Fruit fly (Drosophila melanogaster): ENCODE measurements around the gene CG6276.

The CG6276 gene

DNA sequence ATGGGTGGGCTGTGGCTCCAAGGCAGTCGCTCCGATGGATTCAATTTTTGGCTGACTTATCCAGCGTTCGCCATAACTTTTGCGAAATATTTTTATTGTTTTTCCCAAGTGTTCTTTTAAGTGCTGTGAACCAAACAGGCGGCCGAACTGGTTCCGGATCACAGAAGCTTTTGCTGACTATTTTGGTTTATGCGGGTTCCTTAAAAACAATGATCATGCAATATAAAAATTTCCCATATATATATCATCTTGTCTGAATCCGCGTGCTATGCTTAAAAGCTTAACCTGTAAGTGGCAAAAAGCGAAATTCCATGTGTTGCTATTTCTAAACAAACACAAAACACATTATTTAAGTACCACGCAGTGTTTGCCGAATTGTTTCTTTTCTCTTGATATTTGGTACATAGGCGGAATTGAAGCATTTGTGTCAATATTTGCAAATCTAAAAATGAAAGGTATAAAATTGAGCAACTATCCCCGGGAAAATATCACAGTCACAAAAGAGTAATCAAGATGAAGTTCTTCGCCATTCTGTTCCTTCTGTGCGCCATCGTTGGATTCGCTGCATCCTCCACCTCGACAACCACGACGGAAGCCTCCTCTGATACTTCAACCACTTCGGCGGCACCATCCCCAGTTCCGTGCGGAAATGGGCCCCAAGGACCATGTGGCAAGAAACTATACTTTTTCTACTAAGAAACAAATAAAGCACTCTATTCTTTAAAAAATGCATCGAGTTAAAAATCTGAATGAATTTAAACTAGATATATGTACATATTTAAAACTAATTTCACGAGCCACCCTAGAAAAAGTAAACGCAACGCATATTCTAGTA, at the start of gene CG6276, which contains the start of gene CG44040:
TSS of gene CG6276 (minus strand) at position 158 of the 835 bp plus-strand sequence.
TSS of gene CG44040 (plus strand) at position 467 of the 835 bp plus-strand sequence.
- TF ChIP-seq noc (tag; optimal IDR thresholded peaks at IDR 0.05) = peak; percentile 62

DNA sequence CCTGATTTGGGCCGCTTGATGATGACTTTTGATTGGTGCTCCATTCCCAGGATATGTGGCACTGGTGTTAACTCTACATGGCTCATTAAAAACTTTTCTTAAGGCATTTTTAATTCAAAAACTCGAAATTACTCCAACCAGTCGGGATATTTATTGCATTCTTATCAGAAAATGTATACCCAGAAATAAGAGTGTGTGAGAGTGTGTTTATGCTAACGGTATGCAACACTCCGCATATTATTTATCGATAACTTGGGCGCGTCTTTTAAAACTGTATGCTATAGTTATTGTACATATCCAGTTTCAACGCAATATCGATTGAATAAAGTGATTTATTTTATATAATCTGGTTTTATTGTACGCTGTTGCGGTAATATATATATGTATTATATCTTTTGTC, 47.6 kb upstream of the CG6276 start, which contains the start of gene CG34404:
TSS of gene CG34404 (minus strand) at position 189 of the 400 bp plus-strand sequence.
- no peak for TF ChIP-seq noc (tag; optimal IDR thresholded peaks at IDR 0.05)

DNA sequence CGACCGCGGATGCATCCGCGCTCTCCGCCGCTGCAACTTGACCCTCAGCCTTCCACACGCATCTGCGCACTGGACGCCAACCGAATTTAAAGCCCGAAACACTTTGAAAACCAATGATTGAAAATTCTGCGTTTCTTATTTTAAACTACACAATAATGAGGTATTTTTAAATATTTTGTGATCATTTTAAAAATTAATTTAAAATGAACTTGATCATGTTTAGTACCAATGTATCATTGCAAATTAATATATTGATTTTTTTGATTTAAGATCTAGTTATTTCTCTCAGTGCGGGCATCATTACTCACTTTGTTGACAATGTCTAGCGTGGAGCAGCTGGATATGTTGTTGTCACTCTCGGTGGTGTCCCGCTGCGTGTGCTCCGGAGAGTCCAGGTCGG, 47.0 kb upstream of the CG6276 start:
- TF ChIP-seq noc (tag; optimal IDR thresholded peaks at IDR 0.05) = no peak

- TF ChIP-seq noc (tag; optimal IDR thresholded peaks at IDR 0.05) = no peak
Measured at dm6 chr3R:15363608-15364007, 43.7 kb upstream of the CG6276 start, which contains the start of gene CG6171. Gene CG6171 (minus strand): TSS chr3R:15363857.

DNA sequence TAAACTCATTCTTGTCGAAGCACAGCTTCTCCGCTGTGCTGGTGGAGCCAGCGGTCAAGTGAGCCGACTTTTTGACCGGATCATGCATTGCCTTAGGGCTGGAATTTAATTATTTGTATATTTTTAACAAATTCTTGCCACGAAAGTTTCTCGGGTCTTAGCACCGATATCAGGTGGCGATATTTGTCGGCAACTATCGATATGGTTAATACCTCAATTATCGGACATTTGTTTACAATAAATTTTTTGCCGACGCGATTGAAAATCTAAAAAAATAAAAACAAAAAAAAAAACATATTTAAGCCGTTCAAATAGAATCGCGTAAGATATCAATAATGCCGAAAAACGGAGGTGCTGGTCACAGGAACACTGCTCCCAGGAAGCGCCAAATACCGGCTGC, 41.6 kb upstream of the CG6276 start, which contains the start of the genes Cog2 and Trax:
TSS of gene Cog2 (minus strand) at position 168 of the 400 bp plus-strand sequence.
TSS of gene Trax (plus strand) at position 203 of the 400 bp plus-strand sequence.
- TF ChIP-seq noc (tag; optimal IDR thresholded peaks at IDR 0.05) = no peak

DNA sequence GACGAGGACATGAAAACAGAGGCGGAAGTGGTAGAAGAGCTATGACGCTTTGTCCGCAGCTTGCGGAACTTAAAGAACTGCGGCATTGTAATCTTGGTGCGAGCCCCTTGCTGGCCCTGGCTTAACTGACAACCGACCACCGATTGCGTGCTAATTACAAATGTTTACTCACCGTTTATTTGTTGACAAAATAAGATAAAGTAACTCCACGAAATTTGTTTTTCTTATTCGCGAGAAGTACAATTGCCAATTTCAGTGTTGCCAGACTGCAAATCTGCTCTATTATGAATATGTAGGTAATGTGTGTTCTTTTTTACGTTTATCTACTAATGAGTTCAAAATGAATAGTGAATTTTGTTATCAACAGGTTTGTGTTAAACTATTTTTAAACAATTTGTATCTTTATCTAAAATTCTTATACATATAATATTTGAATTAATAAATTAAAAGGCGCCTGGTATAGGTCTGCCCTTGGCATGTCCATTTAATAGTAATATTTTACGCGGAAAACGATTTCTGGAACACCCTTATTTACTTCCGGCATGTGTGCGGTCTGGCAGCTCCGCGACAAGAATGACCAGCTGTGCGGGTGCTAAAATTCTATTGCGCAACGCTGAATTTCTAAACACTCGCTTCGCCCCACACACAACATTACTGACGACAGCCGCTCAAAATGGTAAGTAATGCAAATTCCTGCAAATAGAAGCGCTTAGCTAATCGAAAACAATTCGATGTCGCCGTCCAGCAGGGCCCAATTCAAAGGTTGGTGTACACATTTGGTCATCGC, 37.0 kb upstream of the CG6276 start, which contains the start of the genes Atg4b and Hibch:
TSS of gene Atg4b (minus strand) at position 280 of the 787 bp plus-strand sequence.
TSS of gene Hibch (plus strand) at position 585 of the 787 bp plus-strand sequence.
- TF ChIP-seq noc (tag; optimal IDR thresholded peaks at IDR 0.05) = peak; percentile 88

DNA sequence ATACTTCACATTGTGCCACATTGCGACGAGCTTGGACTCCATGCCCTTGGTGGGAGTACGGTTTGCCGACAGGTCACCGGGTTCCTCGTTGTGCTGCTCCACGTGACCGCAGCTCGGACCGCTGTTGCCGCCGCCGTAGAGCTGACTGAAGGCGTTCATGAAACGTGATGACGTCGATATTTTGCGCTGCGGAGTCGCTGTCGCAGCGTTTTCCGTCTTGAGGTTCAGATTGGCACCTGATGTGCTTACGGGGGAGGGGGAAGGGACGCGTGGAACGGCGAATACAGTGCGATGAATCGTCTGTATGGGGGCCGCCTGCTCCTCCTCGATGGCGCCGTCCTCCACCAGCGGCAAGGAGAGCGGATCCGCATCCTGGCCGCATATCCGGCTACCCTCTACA, 36.3 kb upstream of the CG6276 start:
- TF ChIP-seq noc (tag; optimal IDR thresholded peaks at IDR 0.05) = no peak

dm6 chr3R:15354019-15354418, 34.1 kb upstream of the CG6276 start:
- TF ChIP-seq noc (tag; optimal IDR thresholded peaks at IDR 0.05) = no peak

DNA sequence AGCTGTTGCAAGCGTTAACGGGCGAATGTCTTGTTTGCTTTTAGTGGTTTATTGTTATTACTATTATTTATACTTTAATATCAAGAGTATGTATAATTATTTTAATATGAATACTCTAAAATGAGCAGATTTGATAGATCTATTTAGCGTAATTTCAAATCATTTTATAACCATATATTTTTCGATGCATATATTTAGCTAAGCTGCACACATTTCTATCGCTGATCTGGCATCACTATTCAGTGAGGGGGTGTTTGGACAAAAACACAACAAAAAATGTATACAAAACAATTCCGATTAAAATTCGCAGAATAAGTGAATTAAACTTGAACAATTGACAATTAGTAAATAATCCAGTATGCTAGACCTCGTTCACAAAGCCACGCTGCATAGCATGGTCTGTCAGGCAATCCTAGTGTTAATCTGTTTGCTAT, 31.1 kb upstream of the CG6276 start, which contains the start of the genes Trs33 and Tmtc4:
TSS of gene Trs33 (minus strand) at position 3 of the 434 bp plus-strand sequence.
TSS of gene Tmtc4 (plus strand) at position 233 of the 434 bp plus-strand sequence.
- TF ChIP-seq noc (tag; optimal IDR thresholded peaks at IDR 0.05) = peak; percentile 47

- TF ChIP-seq noc (tag; optimal IDR thresholded peaks at IDR 0.05) = no peak
Measured at dm6 chr3R:15347822-15348221, 28.0 kb upstream of the CG6276 start, which contains the start of the genes CG42726 and CG42727. Gene CG42726 (plus strand): TSS chr3R:15348048. Gene CG42727 (plus strand): TSS chr3R:15348048.

DNA sequence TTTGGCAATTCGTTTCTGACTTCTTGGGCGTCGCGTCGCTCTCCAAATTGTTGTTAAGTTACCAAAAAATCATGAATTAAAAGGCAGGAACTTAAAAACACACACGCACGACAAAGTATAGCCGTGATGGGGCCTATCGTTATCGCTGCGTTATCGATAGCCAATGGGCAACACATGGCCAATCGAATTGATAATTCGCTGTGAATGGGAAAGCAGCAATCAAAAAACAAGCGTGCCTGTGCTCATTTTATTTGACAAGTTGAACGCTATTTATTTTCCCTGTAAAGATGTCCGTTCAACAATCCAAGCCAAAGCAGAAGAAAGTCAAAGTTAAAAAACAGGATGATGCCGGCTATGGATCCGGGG, 26.1 kb upstream of the CG6276 start, which contains the start of the genes Surf4 and CG31301:
TSS of gene Surf4 (minus strand) at position 159 of the 366 bp plus-strand sequence.
TSS of gene CG31301 (plus strand) at position 188 of the 366 bp plus-strand sequence.
- no peak for TF ChIP-seq noc (tag; optimal IDR thresholded peaks at IDR 0.05)

- TF ChIP-seq noc (tag; optimal IDR thresholded peaks at IDR 0.05) = peak; percentile 22
Measured at dm6 chr3R:15345198-15346017, 25.5 kb upstream of the CG6276 start.

- peak; percentile 75 for TF ChIP-seq noc (tag; optimal IDR thresholded peaks at IDR 0.05)
Measured at dm6 chr3R:15342926-15343685, 23.2 kb upstream of the CG6276 start, which contains the start of gene Nagk. Gene Nagk (minus strand): TSS chr3R:15343256.

- TF ChIP-seq noc (tag; optimal IDR thresholded peaks at IDR 0.05) = no peak
Measured at dm6 chr3R:15342432-15342925, 22.6 kb upstream of the CG6276 start.

All from whole organism, larva.